Fruit fly (Drosophila melanogaster) whole organism, wandering third instar larva: Measurements from ENCODE around the gene CG31751.

Experiments
- Abd-B ChIP-seq: fragments of >200 bp; optimal IDR thresholded peaks from 2 replicates; lab custom pipeline; 2017; ENCODE audit warnings: missing biosample characterization, missing genetic modification characterization
- CG32264 ChIP-seq: fragments of 200-800 bp; sonication (Bioruptor generic); optimal IDR thresholded peaks from 2 replicates; lab custom pipeline; 2016; ENCODE audit warnings: missing biosample characterization, missing genetic modification characterization
- CG9705 ChIP-seq: fragments of 200-800 bp; sonication (Bioruptor generic); optimal IDR thresholded peaks from 2 replicates; lab custom pipeline; 2018; ENCODE audit warnings: missing biosample characterization, mild to moderate bottlenecking, missing genetic modification characterization
- Dfd ChIP-seq: fragments of >200 bp; optimal IDR thresholded peaks from 2 replicates; lab custom pipeline; 2017; ENCODE audit warnings: missing biosample characterization, missing genetic modification characterization
- GATAd ChIP-seq: sonication (Bioruptor generic); optimal IDR thresholded peaks from 2 replicates; lab custom pipeline; 2016; ENCODE audit warnings: missing biosample characterization, missing genetic modification characterization
- HLH106 ChIP-seq: fragments of 200-800 bp; optimal IDR thresholded peaks from 3 replicates; lab custom pipeline; 2019; ENCODE audit warnings: missing biosample characterization, mild to moderate bottlenecking, missing genetic modification characterization, moderate library complexity
- Hnf4 ChIP-seq: fragments of 200-800 bp; sonication (Bioruptor generic); optimal IDR thresholded peaks from 2 replicates; lab custom pipeline; 2016; ENCODE audit warnings: missing biosample characterization, mild to moderate bottlenecking, missing genetic modification characterization
- Hr78 ChIP-seq: fragments of >200 bp; optimal IDR thresholded peaks from 2 replicates; lab custom pipeline; 2017; ENCODE audit warnings: missing biosample characterization, missing genetic modification characterization
- Hr83 ChIP-seq: fragments of 200-300 bp; sonication (Bioruptor generic); optimal IDR thresholded peaks from 2 replicates; lab custom pipeline; 2016; ENCODE audit warnings: missing biosample characterization, mild to moderate bottlenecking, missing genetic modification characterization, moderate library complexity; ENCODE audit not compliant: poor library complexity, severe bottlenecking
- Jra ChIP-seq: sonication (Bioruptor generic); optimal IDR thresholded peaks from 2 replicates; lab custom pipeline; 2016; ENCODE audit warnings: missing biosample characterization, missing genetic modification characterization
- Mio ChIP-seq: sonication (Bioruptor generic); optimal IDR thresholded peaks from 2 replicates; lab custom pipeline; 2016; ENCODE audit warnings: missing biosample characterization, missing genetic modification characterization
- Myc ChIP-seq: fragments of >200 bp; optimal IDR thresholded peaks from 2 replicates; lab custom pipeline; 2017
- N ChIP-seq: fragments of >200 bp; optimal IDR thresholded peaks from 2 replicates; lab custom pipeline; 2018; ENCODE audit warnings: missing biosample characterization, missing external identifiers, missing genetic modification characterization
- OdsH ChIP-seq: fragments of 200-800 bp; sonication (Bioruptor generic); optimal IDR thresholded peaks from 2 replicates; lab custom pipeline; 2016; ENCODE audit warnings: missing biosample characterization, mild to moderate bottlenecking, missing genetic modification characterization
- Rel ChIP-seq, 2 experiments: fragments of 200-800 bp; sonication (Bioruptor generic) in 1 of 2; optimal IDR thresholded peaks; 2 replicates in 1 of 2; 3 replicates in 1 of 2; lab custom pipeline; 2016 to 2019; ENCODE audit warnings: mild to moderate bottlenecking in 2 of 2, missing biosample characterization in 2 of 2, missing genetic modification characterization in 2 of 2, moderate library complexity in 1 of 2
- Sp1 ChIP-seq: fragments of 200-800 bp; sonication (Bioruptor generic); optimal IDR thresholded peaks from 3 replicates; lab custom pipeline; 2019; ENCODE audit warnings: missing biosample characterization, mild to moderate bottlenecking, missing genetic modification characterization, moderate library complexity
- Vsx2 ChIP-seq: fragments of 200-300, 225-300 bp; sonication (Bioruptor generic); optimal IDR thresholded peaks from 2 replicates; lab custom pipeline; 2018; ENCODE audit warnings: missing biosample characterization, missing genetic modification characterization; ENCODE audit not compliant: partially characterized antibody
- br ChIP-seq: fragments of 200-800 bp; sonication (Bioruptor generic); optimal IDR thresholded peaks from 2 replicates; lab custom pipeline; 2016; ENCODE audit warnings: missing biosample characterization, missing genetic modification characterization
- brk ChIP-seq: fragments of 200-800 bp; sonication (Bioruptor generic); optimal IDR thresholded peaks from 2 replicates; lab custom pipeline; 2016; ENCODE audit warnings: missing biosample characterization, mild to moderate bottlenecking, missing genetic modification characterization
- dl ChIP-seq, 2 experiments: fragments of 175-275, 200-275 bp in 1 of 2; fragments of 200-275 bp in 1 of 2; sonication (Bioruptor generic); optimal IDR thresholded peaks; lab custom pipeline; 2018; ENCODE audit warnings: mild to moderate bottlenecking in 2 of 2, missing biosample characterization in 2 of 2, missing genetic modification characterization in 2 of 2, moderate library complexity in 2 of 2; ENCODE audit not compliant: partially characterized antibody in 2 of 2, insufficient read depth in 1 of 2
- dmrt93B ChIP-seq: fragments of 200-800 bp; sonication (Bioruptor generic); optimal IDR thresholded peaks from 2 replicates; lab custom pipeline; 2018; ENCODE audit warnings: missing biosample characterization, mild to moderate bottlenecking, missing genetic modification characterization
- dsf ChIP-seq: sonication (Bioruptor generic); optimal IDR thresholded peaks from 2 replicates; lab custom pipeline; 2016; ENCODE audit warnings: missing biosample characterization, missing genetic modification characterization, borderline replicate concordance
- ey ChIP-seq: fragments of 200-800 bp; sonication (Bioruptor generic); optimal IDR thresholded peaks from 2 replicates; lab custom pipeline; 2016; ENCODE audit warnings: missing biosample characterization, missing genetic modification characterization
- foxo ChIP-seq, 2 experiments: fragments of 200-800 bp; sonication (Bioruptor generic); optimal IDR thresholded peaks; 2 replicates in 1 of 2; 3 replicates in 1 of 2; lab custom pipeline; 2016 to 2017; ENCODE audit warnings: missing biosample characterization in 2 of 2, missing genetic modification characterization in 2 of 2
- fru ChIP-seq: fragments of 200-800 bp; sonication (Bioruptor generic); optimal IDR thresholded peaks from 3 replicates; lab custom pipeline; 2016; ENCODE audit warnings: missing biosample characterization, mild to moderate bottlenecking, missing genetic modification characterization
- h ChIP-seq: fragments of 200-800 bp; sonication (Bioruptor generic); optimal IDR thresholded peaks from 3 replicates; lab custom pipeline; 2016; ENCODE audit warnings: missing biosample characterization, mild to moderate bottlenecking, missing genetic modification characterization
- jim ChIP-seq: fragments of 175-275, 200-325 bp; sonication (Bioruptor generic); optimal IDR thresholded peaks from 2 replicates; lab custom pipeline; 2016; ENCODE audit warnings: missing biosample characterization, mild to moderate bottlenecking, missing genetic modification characterization
- pan ChIP-seq: fragments of >200 bp; optimal IDR thresholded peaks from 2 replicates; lab custom pipeline; 2017
- psq ChIP-seq: fragments of 200-800 bp; sonication (Bioruptor generic); optimal IDR thresholded peaks from 3 replicates; lab custom pipeline; 2017; ENCODE audit warnings: missing biosample characterization, mild to moderate bottlenecking, missing genetic modification characterization, moderate library complexity
- rgr ChIP-seq: fragments of 200-800 bp; sonication (Bioruptor generic); optimal IDR thresholded peaks from 3 replicates; lab custom pipeline; 2016; ENCODE audit warnings: missing biosample characterization, mild to moderate bottlenecking, missing genetic modification characterization
- sage ChIP-seq: fragments of 200-800 bp; sonication (Bioruptor generic); optimal IDR thresholded peaks from 2 replicates; lab custom pipeline; 2016; ENCODE audit warnings: missing biosample characterization, mild to moderate bottlenecking, missing genetic modification characterization
- sv ChIP-seq: fragments of 200-800 bp; sonication (Bioruptor generic); optimal IDR thresholded peaks from 3 replicates; lab custom pipeline; 2016; ENCODE audit warnings: missing biosample characterization, missing genetic modification characterization
- tai ChIP-seq: sonication (Bioruptor generic); optimal IDR thresholded peaks from 2 replicates; lab custom pipeline; 2016; ENCODE audit warnings: missing biosample characterization, missing genetic modification characterization
- usp ChIP-seq: fragments of >200 bp; optimal IDR thresholded peaks from 2 replicates; lab custom pipeline; 2017; ENCODE audit warnings: missing biosample characterization, missing genetic modification characterization
- woc ChIP-seq: sonication (Bioruptor generic); optimal IDR thresholded peaks from 2 replicates; lab custom pipeline; 2016; ENCODE audit warnings: missing biosample characterization, mild to moderate bottlenecking, missing genetic modification characterization

Gene CG31751

dm6 chr2L:18652663-18653327, 24.2 kb upstream of the CG31751 start, which contains the start of gene Cyp310a1:
Cyp310a1 (minus strand) TSS chr2L:18653010.
- TF ChIP-seq Rel (GFP tag; optimal IDR thresholded peaks at IDR 0.05; lab: Kevin White, UChicago) (no peak), Rel (tag; optimal IDR thresholded peaks at IDR 0.05; lab: Kevin White, UChicago) (peak; percentile 83), GATAd (no peak), Myc (lab: Kevin White, UChicago) (no peak), N (GFP tag; lab: Kevin White, UChicago) (no peak)

DNA sequence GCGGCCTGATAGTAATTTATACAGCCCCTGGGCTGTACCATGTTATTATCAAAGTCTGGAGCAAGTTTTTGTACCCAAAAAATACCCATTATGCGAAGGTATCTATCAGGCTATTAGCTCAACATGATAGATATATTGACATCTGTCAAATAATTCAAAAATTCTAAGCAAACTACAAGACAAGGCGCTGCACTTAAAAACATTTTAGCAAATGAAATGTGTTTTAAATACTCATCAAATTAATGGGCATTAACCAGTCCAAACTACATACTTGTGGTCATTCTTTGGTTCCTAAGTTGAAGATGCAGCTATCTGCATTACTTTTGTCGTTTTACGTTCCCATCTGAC, 23.7 kb upstream of the CG31751 start:
- TF ChIP-seq dmrt93B (GFP tag; lab: Kevin White, UChicago), result peak; percentile 80
- peak; percentile 95 for TF ChIP-seq woc (GFP tag; lab: Kevin White, UChicago)
- TF ChIP-seq dl (GFP tag; optimal IDR thresholded peaks at IDR 0.05; lab: Kevin White, UChicago; ENCODE audit: insufficient read depth in 1 of 2, partially characterized antibody in 2 of 2), result no peak
- TF ChIP-seq Rel (GFP tag; optimal IDR thresholded peaks at IDR 0.05; lab: Kevin White, UChicago), result peak; percentile 81
- no peak for TF ChIP-seq Rel (tag; optimal IDR thresholded peaks at IDR 0.05; lab: Kevin White, UChicago)
- TF ChIP-seq tai (GFP tag; lab: Kevin White, UChicago), result peak; percentile 71
- TF ChIP-seq fru (GFP tag; lab: Kevin White, UChicago), result peak; percentile 93
- peak; percentile 55 to 87 for TF ChIP-seq foxo (GFP tag; optimal IDR thresholded peaks at IDR 0.05; lab: Kevin White, UChicago)
- TF ChIP-seq jim (GFP tag; lab: Kevin White, UChicago), result no peak
- peak; percentile 86 for TF ChIP-seq Hnf4
- TF ChIP-seq Mio (GFP tag; lab: Kevin White, UChicago), result peak; percentile 26
- peak; percentile 97 for TF ChIP-seq h (GFP tag; lab: Kevin White, UChicago)
- TF ChIP-seq rgr (GFP tag; lab: Kevin White, UChicago), result peak; percentile 95
- peak; percentile 90 for TF ChIP-seq HLH106
- peak; percentile 86 for TF ChIP-seq psq (GFP tag; lab: Kevin White, UChicago)
- TF ChIP-seq br (GFP tag; lab: Kevin White, UChicago), result peak; percentile 89
- peak; percentile 38 for TF ChIP-seq dsf (GFP tag; lab: Kevin White, UChicago)
- TF ChIP-seq CG32264 (GFP tag; lab: Kevin White, UChicago), result peak; percentile 88
- TF ChIP-seq brk, result peak; percentile 94
- peak; percentile 41 for TF ChIP-seq sv
- no peak for TF ChIP-seq Vsx2 (GFP tag; lab: Kevin White, UChicago)
- TF ChIP-seq sage (GFP tag; lab: Kevin White, UChicago), result peak; percentile 94
- no peak for TF ChIP-seq Hr78 (GFP tag; lab: Kevin White, UChicago)
- TF ChIP-seq Sp1 (GFP tag; lab: Kevin White, UChicago), result peak; percentile 80
- no peak for TF ChIP-seq Myc (lab: Kevin White, UChicago)
- TF ChIP-seq OdsH (GFP tag; lab: Kevin White, UChicago), result peak; percentile 91
- TF ChIP-seq pan (lab: Kevin White, UChicago), result peak; percentile 58
- TF ChIP-seq ey (GFP tag; lab: Kevin White, UChicago), result peak; percentile 92
- TF ChIP-seq Dfd (GFP tag; lab: Kevin White, UChicago), result no peak
- peak; percentile 44 for TF ChIP-seq Hr83 (GFP tag; lab: Kevin White, UChicago)
- no peak for TF ChIP-seq GATAd
- peak; percentile 17 for TF ChIP-seq CG9705 (GFP tag; lab: Kevin White, UChicago)
- peak; percentile 69 for TF ChIP-seq Jra (GFP tag; lab: Kevin White, UChicago)
- TF ChIP-seq, all 38 proteins: peak for 25

dm6 chr2L:18656691-18657237, 20.3 kb upstream of the CG31751 start:
- TF ChIP-seq dl (GFP tag; optimal IDR thresholded peaks at IDR 0.05; lab: Kevin White, UChicago; ENCODE audit: insufficient read depth in 1 of 2, partially characterized antibody in 2 of 2) (no peak), Hnf4 (no peak), h (GFP tag; lab: Kevin White, UChicago) (no peak), Mio (GFP tag; lab: Kevin White, UChicago) (no peak), Myc (lab: Kevin White, UChicago) (no peak), Dfd (GFP tag; lab: Kevin White, UChicago) (no peak), GATAd (no peak), usp (GFP tag; lab: Kevin White, UChicago) (no peak), Abd-B (GFP tag; lab: Kevin White, UChicago) (no peak), HLH106 (no peak), foxo (GFP tag; optimal IDR thresholded peaks at IDR 0.05; lab: Kevin White, UChicago) (no peak), Sp1 (GFP tag; lab: Kevin White, UChicago) (no peak), ey (GFP tag; lab: Kevin White, UChicago) (no peak), rgr (GFP tag; lab: Kevin White, UChicago) (no peak)
